Worm (Caenorhabditis elegans) whole organism, L4/young adult: ENCODE measurements around the gene F26F4.8.

Experiments
- W03F9.2 ChIP-seq: fragments of 150-350 bp; optimal IDR thresholded peaks from 2 replicates; lab custom pipeline; 2014; ENCODE audit warnings: missing biosample characterization, missing genetic modification characterization
- dao-5 ChIP-seq: sonication (generic microtip); optimal IDR thresholded peaks from 2 replicates; lab custom pipeline; 2016; ENCODE audit warnings: missing genotype, missing genetic modification characterization, moderate library complexity, missing compliant biosample characterization
- him-1 ChIP-seq: sonication (generic microtip); optimal IDR thresholded peaks from 2 replicates; lab custom pipeline; 2016; ENCODE audit warnings: missing genotype, missing genetic modification reagents, missing genetic modification characterization, missing compliant biosample characterization

Gene F26F4.8

DNA sequence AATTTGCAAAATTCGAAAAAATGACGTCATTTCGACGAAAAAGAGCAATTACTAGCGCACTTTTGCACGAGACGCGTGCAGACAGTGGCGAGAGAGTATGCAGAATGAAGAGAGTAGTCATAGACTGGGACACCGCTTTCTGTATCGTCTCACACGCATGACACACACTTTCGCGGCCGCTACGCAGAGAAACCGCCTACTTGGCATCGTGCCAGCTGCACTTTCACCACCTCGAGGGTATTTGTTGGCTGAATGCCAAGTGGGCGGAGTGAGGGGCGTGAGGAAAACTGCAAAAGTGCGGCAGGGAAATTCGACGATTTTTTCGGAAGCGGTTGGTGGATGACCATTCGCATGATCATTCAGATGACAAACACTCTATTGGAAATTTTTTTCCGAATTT, 5.5 kb downstream of the F26F4.8 start:
- peak; percentile 98 for TF ChIP-seq him-1
- no peak for TF ChIP-seq dao-5 (tag; lab: Kevin White, UChicago)
- TF ChIP-seq W03F9.2 (tag; lab: Kevin White, UChicago), result peak; percentile 95

- no peak for TF ChIP-seq dao-5 (tag; lab: Kevin White, UChicago)
- no peak for TF ChIP-seq him-1
- TF ChIP-seq W03F9.2 (tag; lab: Kevin White, UChicago), result no peak
Observed at ce11 chrIII:4899035-4899578, 6.2 kb downstream of the F26F4.8 start, which contains the start of gene nhl-2. nhl-2 (minus strand) TSS chrIII:4899085.

- no peak for TF ChIP-seq dao-5 (tag; lab: Kevin White, UChicago)
- no peak for TF ChIP-seq W03F9.2 (tag; lab: Kevin White, UChicago)
Observed at ce11 chrIII:4895313-4895712, 10.0 kb downstream of the F26F4.8 start.

DNA sequence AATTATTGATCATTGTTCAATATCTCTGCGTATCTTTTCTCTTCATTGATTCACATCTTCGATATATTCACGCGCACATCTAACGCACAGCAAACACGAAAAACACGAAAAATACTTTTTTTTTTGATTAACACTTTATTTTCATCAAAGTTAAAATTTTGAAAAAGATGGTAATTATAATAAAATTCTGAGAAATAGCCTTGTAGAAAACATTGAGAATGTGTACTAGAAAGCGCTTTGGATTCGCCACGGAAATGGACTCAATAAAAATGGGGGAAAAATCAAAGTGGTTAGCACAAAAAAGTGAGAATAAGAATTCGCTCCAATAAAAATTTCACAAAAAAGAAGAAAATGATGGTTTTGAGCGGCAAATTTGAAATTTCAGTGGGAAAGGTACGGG, 11.7 kb downstream of the F26F4.8 start, which contains the start of gene F26F4.6:
Gene F26F4.6, minus strand, starts transcription at position 101 of the 400 bp plus-strand sequence.
- TF ChIP-seq dao-5 (tag; lab: Kevin White, UChicago) (no peak), him-1 (no peak), W03F9.2 (tag; lab: Kevin White, UChicago) (no peak)

DNA sequence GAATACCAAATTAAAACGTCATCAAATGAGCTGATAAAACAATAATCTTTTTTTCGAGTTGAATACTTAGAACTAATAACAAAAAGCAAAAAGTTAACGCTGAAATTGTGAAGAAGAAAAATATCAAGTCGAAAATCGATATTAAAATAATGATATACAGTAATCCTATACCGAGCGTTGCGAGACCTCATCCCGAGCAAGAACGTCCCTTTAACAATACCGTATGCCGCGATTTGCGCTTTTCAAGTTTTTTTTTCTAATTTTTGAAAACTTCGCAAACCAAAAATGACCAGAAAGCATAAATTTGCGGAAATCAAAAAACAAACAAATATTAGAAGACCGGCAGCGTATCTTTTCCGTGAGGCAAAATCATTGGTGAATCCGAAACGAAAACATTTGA, 14.3 kb downstream of the F26F4.8 start, which contains the start of gene F26F4.5:
Gene F26F4.5, minus strand, starts transcription at position 256 of the 400 bp plus-strand sequence.
- no peak for TF ChIP-seq W03F9.2 (tag; lab: Kevin White, UChicago)

- TF ChIP-seq dao-5 (tag; lab: Kevin White, UChicago) (no peak), W03F9.2 (tag; lab: Kevin White, UChicago) (no peak), him-1 (no peak)
Observed at ce11 chrIII:4887291-4887690, 18.0 kb downstream of the F26F4.8 start, which contains the start of gene clec-6. clec-6 (minus strand) TSS chrIII:4887444.

DNA sequence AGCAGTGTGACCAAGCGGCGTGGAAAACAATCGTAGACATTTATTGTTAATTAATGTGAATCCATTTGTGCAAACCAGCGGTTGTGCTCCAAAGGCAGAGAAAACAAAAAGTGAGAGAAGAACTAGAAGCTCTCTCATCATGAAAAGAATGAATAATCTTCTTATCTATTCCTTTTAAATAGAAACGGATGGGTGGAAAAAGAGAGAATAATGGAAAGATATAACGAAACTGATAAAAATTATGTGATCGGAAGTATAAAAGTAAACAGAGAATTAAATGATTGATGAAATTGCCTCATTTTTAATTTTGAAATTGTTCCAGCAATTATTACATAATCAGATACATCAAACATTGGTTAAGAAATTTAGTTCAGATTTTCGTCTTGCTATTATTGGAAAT, 21.8 kb downstream of the F26F4.8 start, which contains the start of gene clec-5:
Gene clec-5, minus strand, starts transcription at position 178 of the 400 bp plus-strand sequence.
- no peak for TF ChIP-seq him-1
- no peak for TF ChIP-seq dao-5 (tag; lab: Kevin White, UChicago)
- no peak for TF ChIP-seq W03F9.2 (tag; lab: Kevin White, UChicago)

- TF ChIP-seq him-1 (no peak), W03F9.2 (tag; lab: Kevin White, UChicago) (no peak), dao-5 (tag; lab: Kevin White, UChicago) (no peak)
Observed at ce11 chrIII:4881955-4882354, 23.3 kb downstream of the F26F4.8 start.

- TF ChIP-seq dao-5 (tag; lab: Kevin White, UChicago), result no peak
Observed at ce11 chrIII:4879445-4879844, 25.8 kb downstream of the F26F4.8 start, which contains the start of gene C35D10.1. C35D10.1 (plus strand) TSS chrIII:4879745.

ce11 chrIII:4878281-4878680, 27.0 kb downstream of the F26F4.8 start, which contains the start of the genes tost-1 and arx-6:
tost-1 (minus strand) TSS chrIII:4878311.
arx-6 (plus strand) TSS chrIII:4878658.
- no peak for TF ChIP-seq W03F9.2 (tag; lab: Kevin White, UChicago)
- TF ChIP-seq dao-5 (tag; lab: Kevin White, UChicago), result no peak
- TF ChIP-seq him-1, result no peak

- TF ChIP-seq W03F9.2 (tag; lab: Kevin White, UChicago) (no peak), him-1 (no peak), dao-5 (tag; lab: Kevin White, UChicago) (no peak)
Observed at ce11 chrIII:4875663-4876062, 29.6 kb downstream of the F26F4.8 start.

- TF ChIP-seq him-1, result no peak
- no peak for TF ChIP-seq dao-5 (tag; lab: Kevin White, UChicago)
- TF ChIP-seq W03F9.2 (tag; lab: Kevin White, UChicago), result no peak
Observed at ce11 chrIII:4874671-4875070, 30.6 kb downstream of the F26F4.8 start, which contains the start of gene C35D10.12. C35D10.12 (minus strand) TSS chrIII:4874771.

DNA sequence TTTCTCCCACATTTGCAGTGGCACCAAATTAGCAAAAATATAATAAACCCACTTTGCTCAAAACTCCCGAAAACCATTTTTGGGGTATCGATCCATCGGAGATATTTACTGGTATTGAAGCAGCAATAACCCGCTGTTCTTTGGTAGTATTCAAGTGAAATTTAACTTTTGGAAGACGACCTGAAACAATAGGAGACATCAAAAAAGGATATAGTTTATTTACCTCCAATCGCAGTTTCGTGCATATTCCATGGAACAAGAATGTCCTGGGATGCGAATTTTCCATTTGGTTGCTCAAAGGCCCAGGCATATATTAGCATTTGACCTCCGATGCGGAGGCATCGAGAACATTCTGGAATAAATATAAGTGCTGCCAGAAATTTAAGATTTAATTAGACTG, 31.9 kb downstream of the F26F4.8 start:
- no peak for TF ChIP-seq dao-5 (tag; lab: Kevin White, UChicago)
- TF ChIP-seq him-1, result no peak
- TF ChIP-seq W03F9.2 (tag; lab: Kevin White, UChicago), result no peak

DNA sequence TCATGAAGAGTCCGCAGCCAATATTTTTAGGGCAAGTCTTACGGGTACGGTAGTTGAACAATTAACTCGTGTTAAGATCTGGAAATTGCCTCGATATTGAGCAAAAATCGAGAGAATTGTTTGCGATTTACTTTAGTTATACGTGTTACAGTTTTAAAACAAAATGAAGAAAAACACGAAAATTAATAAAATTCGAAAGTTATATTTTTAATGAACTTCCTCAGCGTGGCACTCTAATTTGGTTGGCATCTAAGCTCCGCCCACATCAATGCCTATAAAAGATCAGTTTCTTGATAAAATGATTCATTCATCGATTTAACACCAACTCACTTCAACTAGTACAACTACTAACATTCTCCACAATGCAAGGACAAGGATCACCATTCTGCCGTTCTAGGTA, 34.8 kb downstream of the F26F4.8 start, which contains the start of gene gipc-1:
Gene gipc-1, plus strand, starts transcription at position 301 of the 400 bp plus-strand sequence.
- TF ChIP-seq him-1 (no peak), dao-5 (tag; lab: Kevin White, UChicago) (no peak), W03F9.2 (tag; lab: Kevin White, UChicago) (no peak)

DNA sequence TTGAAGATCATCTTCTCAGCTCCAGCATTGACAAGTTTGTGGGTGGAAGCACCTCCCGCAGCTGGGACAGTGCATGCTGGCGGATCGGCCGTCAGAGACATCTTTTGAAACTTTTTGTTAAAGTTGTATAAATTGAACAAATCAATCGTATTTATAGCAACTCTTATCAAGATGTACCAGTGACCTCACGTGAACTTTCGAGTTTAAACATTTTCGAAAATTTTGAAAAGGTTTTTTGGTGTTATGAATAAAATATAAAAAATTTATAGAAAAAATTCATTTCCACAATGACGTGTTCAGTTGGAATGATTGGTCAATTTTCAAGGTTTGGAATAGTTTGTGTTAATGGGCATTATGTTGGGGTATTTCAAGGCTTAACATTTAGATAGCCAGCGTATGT, 36.6 kb downstream of the F26F4.8 start, which contains the start of the genes msd-4 and C35D10.3:
Gene msd-4, minus strand, starts transcription at position 101 of the 400 bp plus-strand sequence.
Gene C35D10.3, plus strand, starts transcription at position 279 of the 400 bp plus-strand sequence.
- TF ChIP-seq him-1 (no peak), dao-5 (tag; lab: Kevin White, UChicago) (no peak), W03F9.2 (tag; lab: Kevin White, UChicago) (no peak)
